Fruit fly (Drosophila melanogaster) whole organism: Measurements from ENCODE around the gene CG17801.

ENCODE experiments used
- Dll ChIP-seq: fragments of >200 bp; optimal IDR thresholded peaks from 2 replicates; lab custom pipeline; 2017
- EcR ChIP-seq, 2 experiments: fragments of >200 bp; optimal IDR thresholded peaks; 2 replicates each; lab custom pipeline; 2017; ENCODE audit warnings: missing biosample characterization in 2 of 2, missing genetic modification characterization in 2 of 2, missing genetic modification reagents in 2 of 2

DNA sequence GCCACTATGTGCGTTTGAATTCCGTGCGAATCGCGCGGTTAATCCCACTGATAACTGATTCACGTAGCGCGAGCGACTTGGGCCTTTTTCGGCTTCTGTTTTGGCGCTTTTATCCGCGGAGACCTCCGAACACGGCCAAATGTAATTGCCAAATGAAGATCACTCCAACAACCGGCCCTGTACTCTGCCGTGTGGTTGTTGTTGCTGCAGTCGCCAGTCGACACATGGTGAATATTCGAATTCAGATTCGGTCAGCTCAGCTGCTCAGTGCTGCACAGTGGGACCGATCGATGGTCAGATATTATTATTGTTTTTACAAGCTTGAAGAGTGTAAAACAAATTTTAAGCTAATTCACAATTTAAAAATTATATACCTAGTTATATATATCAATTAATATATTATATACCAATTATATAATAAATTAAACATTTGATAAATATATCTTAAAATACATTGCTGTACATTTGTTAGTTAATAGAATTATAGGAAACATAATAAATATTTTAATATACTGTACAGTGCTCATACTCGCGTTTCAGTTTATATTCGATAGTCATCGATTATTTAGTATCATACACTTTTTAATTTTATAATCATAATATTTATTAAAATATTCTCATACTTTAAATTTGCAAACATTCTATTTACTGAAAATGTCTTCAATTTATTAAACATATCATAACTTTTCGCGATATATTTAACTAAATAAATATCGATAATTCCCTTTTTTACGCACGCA, 12.4 kb downstream of the CG17801 start, which contains the start of gene CG43102:
- no peak for TF ChIP-seq EcR (GFP tag; optimal IDR thresholded peaks at IDR 0.05; lab: Kevin White, UChicago)
- no peak for TF ChIP-seq Dll (lab: Kevin White, UChicago)
